Worm (Caenorhabditis elegans): Measurements from ENCODE around the gene F09F9.2.

ce11 chrX:4140755-4141417 is 29.6 kb upstream of the F09F9.2 start:
- no peak for TF ChIP-seq nhr-237 (tag; optimal IDR thresholded peaks at IDR 0.05)
- TF ChIP-seq unc-39 (tag; optimal IDR thresholded peaks at IDR 0.05): no peak
- TF ChIP-seq lsy-12 (tag; optimal IDR thresholded peaks at IDR 0.05): no peak
